Fruit fly (Drosophila melanogaster) whole organism: ENCODE data around the gene Lcp65Ag1.
"Not testable (repeated sequence)": the region's sequence is repeated elsewhere in the genome, so short reads cannot be mapped to it uniquely, and the experiment has no call there.

ENCODE experiments used
- CG8478 ChIP-seq: fragments of >200 bp; optimal IDR thresholded peaks from 2 replicates; lab custom pipeline; 2018; ENCODE audit warnings: inconsistent platforms
- pan ChIP-seq: fragments of >200 bp; optimal IDR thresholded peaks from 2 replicates; lab custom pipeline; 2017
- psq ChIP-seq: fragments of >200 bp; optimal IDR thresholded peaks from 2 replicates; lab custom pipeline; 2017
- usp ChIP-seq: fragments of >200 bp; optimal IDR thresholded peaks from 2 replicates; lab custom pipeline; 2017; ENCODE audit warnings: missing biosample characterization, missing genetic modification characterization, mixed read lengths

- TF ChIP-seq usp (GFP tag; lab: Kevin White, UChicago); CG8478 (lab: Kevin White, UChicago); psq (lab: Kevin White, UChicago); pan: not testable (repeated sequence)
Observed at dm6 chr3L:6147887-6148286, 12.8 kb upstream of the Lcp65Ag1 start, which contains the start of gene Cpr65Ax1.
